Worm (Caenorhabditis elegans) whole organism, late embryonic: ENCODE results near the gene ZC53.2.

Source experiments
- ceh-2 ChIP-seq: sonication (generic microtip); optimal IDR thresholded peaks from 2 replicates; lab custom pipeline; 2016; ENCODE audit warnings: missing genotype, missing genetic modification characterization, missing compliant biosample characterization
- ceh-24 ChIP-seq: sonication (generic microtip); optimal IDR thresholded peaks from 2 replicates; lab custom pipeline; 2016; ENCODE audit warnings: mild to moderate bottlenecking, missing genetic modification characterization, missing compliant biosample characterization
- pha-4 ChIP-seq: fragments of 150-350 bp; optimal IDR thresholded peaks from 2 replicates; lab custom pipeline; 2018; ENCODE audit warnings: missing biosample characterization, missing genetic modification reagents, missing genetic modification characterization

- TF ChIP-seq ceh-2 (no peak), pha-4 (tag; lab: Kevin White, UChicago) (no peak), ceh-24 (tag; lab: Kevin White, UChicago) (no peak)
Measured at ce11 chrX:1915022-1915421, 9.0 kb downstream of the ZC53.2 start, which contains the start of gene rgs-9.
